Fruit fly (Drosophila melanogaster): ENCODE results near the gene tna.

Gene tna

DNA sequence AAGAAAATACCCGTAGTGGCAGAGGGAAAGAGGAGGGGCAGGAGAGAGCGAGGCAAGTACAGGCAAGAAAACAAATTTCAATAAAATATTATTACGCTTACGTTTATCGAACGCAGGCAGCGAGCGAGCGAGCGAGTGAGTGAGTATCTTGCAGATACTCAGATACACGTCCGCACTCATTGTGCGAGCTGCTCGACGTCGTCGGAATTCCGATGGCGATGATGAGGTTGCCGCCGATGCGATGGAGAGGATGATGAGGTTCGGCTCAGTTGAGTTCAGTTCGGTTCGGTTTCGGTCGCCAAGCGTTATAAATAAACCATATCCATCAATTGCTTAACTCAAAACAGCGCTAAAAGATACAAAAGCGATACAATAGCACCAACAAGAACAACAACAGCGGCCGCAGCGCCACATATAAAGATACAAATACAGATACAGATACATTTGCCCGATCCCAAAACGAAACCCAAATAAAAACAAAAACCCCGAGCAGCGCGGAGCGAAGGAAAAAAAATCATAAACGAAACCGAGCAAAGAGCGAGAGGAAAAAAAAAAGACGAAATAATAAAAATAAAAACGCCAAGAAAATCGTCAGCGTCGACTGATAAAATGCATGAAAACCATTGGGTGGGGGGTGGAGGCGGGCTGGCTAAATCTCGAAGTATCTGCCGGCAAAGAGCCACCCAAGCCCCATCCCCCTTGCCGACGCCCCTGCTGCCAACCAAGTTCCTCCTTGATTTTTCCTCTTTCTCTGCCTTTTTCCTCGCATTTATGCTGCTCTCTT lies 17.2 kb downstream of the tna start (continued):
- TF ChIP-seq dimm (GFP tag; IDR thresholded peaks at IDR 0.05), result no peak
- TF ChIP-seq CG31365 (tag; optimal IDR thresholded peaks at IDR 0.05), result no peak
- TF ChIP-seq CG9609 (GFP tag; optimal IDR thresholded peaks at IDR 0.05), result no peak
- no peak for TF ChIP-seq CG30431 (GFP tag; optimal IDR thresholded peaks at IDR 0.05)
- TF ChIP-seq CG9727 (GFP tag; optimal IDR thresholded peaks at IDR 0.05), result peak; percentile 6
- TF ChIP-seq CG33213 (GFP tag; optimal IDR thresholded peaks at IDR 0.05), result no peak
- no peak for TF ChIP-seq Bteb2 (GFP tag; optimal IDR thresholded peaks at IDR 0.05)
- TF ChIP-seq Scr (GFP tag; IDR thresholded peaks at IDR 0.05; ENCODE audit: partially characterized antibody), result peak; percentile 26; the same call in 1 of the 2 replicates
- peak; percentile 19 for TF ChIP-seq CHES-1-like (GFP tag; optimal IDR thresholded peaks at IDR 0.05)
- no peak for TF ChIP-seq Tbp (GFP tag; optimal IDR thresholded peaks at IDR 0.05)
- TF ChIP-seq CG3065 (GFP tag; optimal IDR thresholded peaks at IDR 0.05), result no peak
- TF ChIP-seq amos (GFP tag; IDR thresholded peaks at IDR 0.05; ENCODE audit: partially characterized antibody), result no peak
- no peak for TF ChIP-seq gsb-n (tag; optimal IDR thresholded peaks at IDR 0.05)
- no peak for TF ChIP-seq Hr39 (optimal IDR thresholded peaks at IDR 0.05)
- no peak for TF ChIP-seq CG18476 (GFP tag; optimal IDR thresholded peaks at IDR 0.05)
- TF ChIP-seq CG14014 (GFP tag; IDR thresholded peaks at IDR 0.05), result no peak
- TF ChIP-seq CG3847 (GFP tag; IDR thresholded peaks at IDR 0.05), result 0 out of 2 replicates have a peak, but pooled peaks have one; percentile 29
- TF ChIP-seq CG15514 (GFP tag; optimal IDR thresholded peaks at IDR 0.05), result no peak
- no peak for TF ChIP-seq PHDP (tag; optimal IDR thresholded peaks at IDR 0.05)
- TF ChIP-seq tup (GFP tag; optimal IDR thresholded peaks at IDR 0.05), result no peak
- TF ChIP-seq bsh (GFP tag; optimal IDR thresholded peaks at IDR 0.05), result peak in 1 of 2 experiments; percentile 99
- peak; percentile 1 for TF ChIP-seq CG3407 (GFP tag; optimal IDR thresholded peaks at IDR 0.05)
- peak; percentile 38 for TF ChIP-seq chn (GFP tag; optimal IDR thresholded peaks at IDR 0.05)
- no peak for TF ChIP-seq peb (GFP tag; IDR thresholded peaks at IDR 0.05)
- TF ChIP-seq CG11696 (GFP tag; IDR thresholded peaks at IDR 0.05), result no peak
- TF ChIP-seq repo (GFP tag; optimal IDR thresholded peaks at IDR 0.05), result no peak
- no peak for TF ChIP-seq hb (GFP tag; IDR thresholded peaks at IDR 0.05; ENCODE audit: partially characterized antibody)
- peak; percentile 70 for TF ChIP-seq CG10543 (GFP tag; optimal IDR thresholded peaks at IDR 0.05)
- no peak for TF ChIP-seq fu2 (GFP tag; optimal IDR thresholded peaks at IDR 0.05)
- no peak for TF ChIP-seq sisA (GFP tag; IDR thresholded peaks at IDR 0.05)
- TF ChIP-seq Oaz (GFP tag; IDR thresholded peaks at IDR 0.05), result no peak
- TF ChIP-seq aop (GFP tag; IDR thresholded peaks at IDR 0.05), result no peak
- TF ChIP-seq ci (GFP tag; IDR thresholded peaks at IDR 0.05), result peak; percentile 62; the same call in 1 of the 3 replicates
- TF ChIP-seq NC2β (GFP tag; optimal IDR thresholded peaks at IDR 0.05), result no peak
- no peak; the same call in 1 of the 2 replicates for TF ChIP-seq E2f2 (GFP tag; IDR thresholded peaks at IDR 0.05)
- peak; percentile 40 for TF ChIP-seq CG17328 (GFP tag; IDR thresholded peaks at IDR 0.05)
- TF ChIP-seq CG12299 (tag; optimal IDR thresholded peaks at IDR 0.05), result no peak
- peak; percentile 20 for TF ChIP-seq mam (GFP tag; optimal IDR thresholded peaks at IDR 0.05)
- TF ChIP-seq ranshi (GFP tag; IDR thresholded peaks at IDR 0.05), result 0 out of 2 replicates have a peak, but pooled peaks have one; percentile 3
- TF ChIP-seq h (optimal IDR thresholded peaks at IDR 0.05), result no peak
- peak; percentile 20 for TF ChIP-seq CG13296 (GFP tag; optimal IDR thresholded peaks at IDR 0.05)
- no peak for TF ChIP-seq CG3838 (GFP tag; optimal IDR thresholded peaks at IDR 0.05)
- no peak for TF ChIP-seq ewg (GFP tag; optimal IDR thresholded peaks at IDR 0.05)
- TF ChIP-seq dati (GFP tag; IDR thresholded peaks at IDR 0.05), result no peak
- no peak for TF ChIP-seq CG12236 (GFP tag; optimal IDR thresholded peaks at IDR 0.05)
- TF ChIP-seq B-H2 (GFP tag; optimal IDR thresholded peaks at IDR 0.05), result peak; percentile 18
- no peak for TF ChIP-seq Hand (GFP tag; optimal IDR thresholded peaks at IDR 0.05)
- no peak for TF ChIP-seq en (GFP tag; optimal IDR thresholded peaks at IDR 0.05)
- no peak for TF ChIP-seq CG15073 (GFP tag; optimal IDR thresholded peaks at IDR 0.05)
- no peak for TF ChIP-seq Sox100B (GFP tag; optimal IDR thresholded peaks at IDR 0.05)
- no peak for TF ChIP-seq CTCF (GFP tag; optimal IDR thresholded peaks at IDR 0.05)

Measured in whole organism, embryonic.